Fruit fly (Drosophila melanogaster) Kc167 (cell line): Measurements from ENCODE around the gene tut.

Experiments
- h ChIP-seq: fragments of >200 bp; optimal IDR thresholded peaks from 3 replicates; lab custom pipeline; 2018; ENCODE audit warnings: missing external identifiers
- psq ChIP-seq: fragments of >200 bp; optimal IDR thresholded peaks from 2 replicates; lab custom pipeline; 2017; ENCODE audit warnings: missing external identifiers

- no peak for TF ChIP-seq psq
- no peak for TF ChIP-seq h (lab: Kevin White, UChicago)
Observed at dm6 chr3L:8159724-8160422, 50.7 kb downstream of the tut start, which contains the start of gene CG43886.
